Fruit fly (Drosophila melanogaster) whole organism, embryonic: ENCODE measurements around the gene CG12024.

Experiments used
- CG10543 ChIP-seq: fragments of 200-800 bp; sonication (Bioruptor generic); optimal IDR thresholded peaks from 3 replicates; lab custom pipeline; 2017; ENCODE audit warnings: missing biosample characterization, mild to moderate bottlenecking, missing genetic modification characterization, moderate library complexity
- CG11247 ChIP-seq: fragments of 200-800 bp; sonication (Bioruptor generic); IDR thresholded peaks from 2 replicates; pipeline ENCODE4 v1.3.6; 2022; ENCODE audit warnings: missing biosample characterization, missing genetic modification characterization
- CG13424 ChIP-seq: fragments of 200-800 bp; sonication (Bioruptor generic); optimal IDR thresholded peaks from 2 replicates; lab custom pipeline; 2019; ENCODE audit warnings: missing biosample characterization, mild to moderate bottlenecking, missing genetic modification characterization, moderate library complexity
- CG13624 ChIP-seq: fragments of 200-800 bp; sonication (Bioruptor generic); optimal IDR thresholded peaks from 2 replicates; lab custom pipeline; 2016; ENCODE audit warnings: missing biosample characterization, missing genetic modification characterization
- CG14860 ChIP-seq: fragments of 200-800 bp; sonication (Bioruptor generic); IDR thresholded peaks from 3 replicates; pipeline ENCODE4 v1.3.6; 2022; ENCODE audit warnings: missing biosample characterization, missing genetic modification characterization; ENCODE audit not compliant: partially characterized antibody
- CG1603 ChIP-seq: fragments of 200-800 bp; sonication (Bioruptor generic); optimal IDR thresholded peaks from 2 replicates; lab custom pipeline; 2019; ENCODE audit warnings: missing biosample characterization, mild to moderate bottlenecking, missing genetic modification characterization, moderate library complexity
- CG17361 ChIP-seq: fragments of 200-800 bp; sonication (Bioruptor generic); IDR thresholded peaks from 3 replicates; pipeline ENCODE4 v1.3.6; 2022; ENCODE audit warnings: missing biosample characterization, missing genetic modification characterization
- CG18262 ChIP-seq: fragments of 200-800 bp; optimal IDR thresholded peaks from 3 replicates; lab custom pipeline; 2019; ENCODE audit warnings: missing biosample characterization, mild to moderate bottlenecking, missing genetic modification characterization, moderate library complexity
- CG18619 ChIP-seq: fragments of 200-800 bp; sonication (Bioruptor generic); optimal IDR thresholded peaks from 3 replicates; lab custom pipeline; 2017; ENCODE audit warnings: missing biosample characterization, mild to moderate bottlenecking, missing genetic modification characterization
- CG32772 ChIP-seq: fragments of 200-800 bp; sonication (Bioruptor generic); IDR thresholded peaks from 2 replicates; pipeline ENCODE4 v1.3.6; 2022; ENCODE audit warnings: missing biosample characterization, missing genetic modification characterization
- CG3407 ChIP-seq: fragments of 200-800 bp; sonication (Bioruptor generic); optimal IDR thresholded peaks from 2 replicates; lab custom pipeline; 2018; ENCODE audit warnings: missing biosample characterization, mild to moderate bottlenecking, missing genetic modification characterization
- CG34224 ChIP-seq: fragments of 200-800 bp; sonication (Bioruptor generic); IDR thresholded peaks from 3 replicates; pipeline ENCODE4 v1.3.6; 2022; ENCODE audit warnings: missing biosample characterization, missing genetic modification characterization; ENCODE audit not compliant: partially characterized antibody
- CG42726 ChIP-seq: fragments of 200-800 bp; sonication (Bioruptor generic); IDR thresholded peaks from 2 replicates; pipeline ENCODE4 v1.3.6; 2022; ENCODE audit warnings: missing biosample characterization, missing genetic modification characterization; ENCODE audit not compliant: partially characterized antibody
- CG43689 ChIP-seq: fragments of 200-800 bp; sonication (Bioruptor generic); IDR thresholded peaks from 2 replicates; pipeline ENCODE4 v1.3.6; 2022; ENCODE audit warnings: missing biosample characterization, missing genetic modification characterization
- CG4854 ChIP-seq: fragments of 200-800 bp; sonication (Bioruptor generic); optimal IDR thresholded peaks from 2 replicates; lab custom pipeline; 2016; ENCODE audit warnings: missing biosample characterization, missing genetic modification characterization, inconsistent platforms
- CG7839 ChIP-seq: fragments of 200-800 bp; sonication (Bioruptor generic); optimal IDR thresholded peaks from 3 replicates; lab custom pipeline; 2018; ENCODE audit warnings: missing biosample characterization, mild to moderate bottlenecking, missing genetic modification characterization, moderate library complexity
- CG8089 ChIP-seq: fragments of 200-800 bp; sonication (Bioruptor generic); optimal IDR thresholded peaks from 3 replicates; lab custom pipeline; 2016; ENCODE audit warnings: missing biosample characterization, missing genetic modification characterization
- CG8281 ChIP-seq: fragments of 200-800 bp; sonication (Bioruptor generic); optimal IDR thresholded peaks from 2 replicates; lab custom pipeline; 2018; ENCODE audit warnings: missing biosample characterization, mild to moderate bottlenecking, missing genetic modification characterization, moderate library complexity
- CG8944 ChIP-seq: fragments of 200-800 bp; sonication (Bioruptor generic); optimal IDR thresholded peaks from 3 replicates; lab custom pipeline; 2016; ENCODE audit warnings: missing biosample characterization, missing genetic modification characterization
- CG9609 ChIP-seq: fragments of 200-800 bp; sonication (Bioruptor generic); optimal IDR thresholded peaks from 3 replicates; lab custom pipeline; 2016; ENCODE audit warnings: missing biosample characterization, missing genetic modification characterization
- Fer1 ChIP-seq: fragments of 200-800 bp; sonication (Bioruptor generic); optimal IDR thresholded peaks from 2 replicates; lab custom pipeline; 2017; ENCODE audit warnings: missing biosample characterization, mild to moderate bottlenecking, missing genetic modification characterization
- HLH3B ChIP-seq: fragments of 200-800 bp; sonication (Bioruptor generic); IDR thresholded peaks from 2 replicates; pipeline ENCODE4 v1.3.6; 2022; ENCODE audit warnings: missing biosample characterization, missing genetic modification characterization
- HLH4C ChIP-seq: fragments of 200-800 bp; sonication (Bioruptor generic); IDR thresholded peaks from 3 replicates; pipeline ENCODE4 v1.3.6; 2022; ENCODE audit warnings: missing biosample characterization, missing genetic modification characterization; ENCODE audit not compliant: partially characterized antibody
- Lim3 ChIP-seq: fragments of 200-800 bp; sonication (Bioruptor generic); IDR thresholded peaks from 2 replicates; pipeline ENCODE4 v1.3.6; 2022; ENCODE audit warnings: missing biosample characterization, missing genetic modification characterization
- Nf-YA ChIP-seq: fragments of 200-800 bp; sonication (Bioruptor generic); IDR thresholded peaks from 2 replicates; pipeline ENCODE4 v1.3.6; 2022; ENCODE audit warnings: missing biosample characterization, missing genetic modification characterization
- Sox100B ChIP-seq: fragments of 200-800 bp; sonication (Bioruptor generic); optimal IDR thresholded peaks from 3 replicates; lab custom pipeline; 2018; ENCODE audit warnings: missing biosample characterization, mild to moderate bottlenecking, missing genetic modification characterization
- Vsx1 ChIP-seq: fragments of 200-800 bp; sonication (Bioruptor generic); optimal IDR thresholded peaks from 2 replicates; lab custom pipeline; 2017; ENCODE audit warnings: missing biosample characterization, mild to moderate bottlenecking, missing genetic modification characterization, missing genetic modification reagents
- ac ChIP-seq: fragments of 200-800 bp; sonication (Bioruptor generic); optimal IDR thresholded peaks from 3 replicates; lab custom pipeline; 2017; ENCODE audit warnings: missing biosample characterization, mild to moderate bottlenecking, missing genetic modification characterization
- az2 ChIP-seq: fragments of 200-800 bp; sonication (Bioruptor generic); optimal IDR thresholded peaks from 3 replicates; lab custom pipeline; 2016; ENCODE audit warnings: missing biosample characterization, missing genetic modification characterization
- bigmax ChIP-seq: fragments of 200-800 bp; sonication (Bioruptor generic); optimal IDR thresholded peaks from 2 replicates; lab custom pipeline; 2018; ENCODE audit warnings: missing biosample characterization, mild to moderate bottlenecking, missing genetic modification characterization
- cato ChIP-seq: fragments of 200-800 bp; sonication (Bioruptor generic); optimal IDR thresholded peaks from 2 replicates; lab custom pipeline; 2016; ENCODE audit warnings: missing biosample characterization, missing genetic modification characterization, borderline replicate concordance
- corto ChIP-seq: fragments of 200-800 bp; sonication (Bioruptor generic); optimal IDR thresholded peaks from 2 replicates; lab custom pipeline; 2016; ENCODE audit warnings: missing biosample characterization, mild to moderate bottlenecking, missing genetic modification characterization, moderate library complexity
- crp ChIP-seq, 2 experiments: fragments of 200-800 bp; sonication (Bioruptor generic); optimal IDR thresholded peaks; 2 replicates in 1 of 2; 3 replicates in 1 of 2; lab custom pipeline; 2017; ENCODE audit warnings: missing biosample characterization in 2 of 2, missing genetic modification characterization in 2 of 2, mild to moderate bottlenecking in 1 of 2, moderate library complexity in 1 of 2
- eyg ChIP-seq: fragments of 200-800 bp; sonication (Bioruptor generic); optimal IDR thresholded peaks from 3 replicates; lab custom pipeline; 2016; ENCODE audit warnings: missing biosample characterization, missing genetic modification characterization
- fd96Cb ChIP-seq: fragments of 200-800 bp; sonication (Bioruptor generic); optimal IDR thresholded peaks from 2 replicates; lab custom pipeline; 2018; ENCODE audit warnings: missing biosample characterization, mild to moderate bottlenecking, missing genetic modification characterization, moderate library complexity
- gem ChIP-seq: fragments of 200-800 bp; sonication (Bioruptor generic); optimal IDR thresholded peaks from 2 replicates; lab custom pipeline; 2019; ENCODE audit warnings: missing biosample characterization, mild to moderate bottlenecking, missing genetic modification characterization, moderate library complexity
- gro ChIP-seq: fragments of 200-800 bp; sonication (Bioruptor generic); optimal IDR thresholded peaks from 2 replicates; lab custom pipeline; 2016; ENCODE audit warnings: missing biosample characterization, missing genetic modification characterization
- lab ChIP-seq: fragments of 200-800 bp; sonication (Bioruptor generic); optimal IDR thresholded peaks from 3 replicates; lab custom pipeline; 2017; ENCODE audit warnings: missing biosample characterization, missing genetic modification characterization, mild to moderate bottlenecking, moderate library complexity, missing genetic modification reagents
- nerfin-1 ChIP-seq: fragments of 200-800 bp; sonication (Bioruptor generic); optimal IDR thresholded peaks from 3 replicates; lab custom pipeline; 2019; ENCODE audit warnings: missing biosample characterization, mild to moderate bottlenecking, missing genetic modification characterization, moderate library complexity
- oc ChIP-seq: fragments of 200-800 bp; sonication (Bioruptor generic); optimal IDR thresholded peaks from 2 replicates; lab custom pipeline; 2018; ENCODE audit warnings: missing biosample characterization, mild to moderate bottlenecking, missing genetic modification characterization, moderate library complexity
- phol ChIP-seq: fragments of 200-800 bp; sonication (Bioruptor generic); optimal IDR thresholded peaks from 3 replicates; lab custom pipeline; 2018; ENCODE audit warnings: missing biosample characterization, mild to moderate bottlenecking, missing genetic modification characterization, moderate library complexity
- pum ChIP-seq: fragments of 200-800 bp; sonication (Bioruptor generic); optimal IDR thresholded peaks from 2 replicates; lab custom pipeline; 2016; ENCODE audit warnings: missing biosample characterization, missing genetic modification characterization
- ranshi ChIP-seq: fragments of 200-800 bp; sonication (Bioruptor generic); IDR thresholded peaks from 2 replicates; pipeline ENCODE4 v1.3.6; 2022; ENCODE audit warnings: missing biosample characterization, missing genetic modification characterization
- row ChIP-seq: fragments of 200-800 bp; sonication (Bioruptor generic); IDR thresholded peaks from 3 replicates; pipeline ENCODE4 v1.3.6; 2022; ENCODE audit warnings: missing biosample characterization, missing genetic modification characterization
- schlank ChIP-seq: fragments of 200-800 bp; sonication (Bioruptor generic); optimal IDR thresholded peaks from 2 replicates; lab custom pipeline; 2018; ENCODE audit warnings: missing biosample characterization, mild to moderate bottlenecking, missing genetic modification characterization
- scrt ChIP-seq: fragments of 200-800 bp; sonication (Bioruptor generic); optimal IDR thresholded peaks from 2 replicates; lab custom pipeline; 2018; ENCODE audit warnings: missing biosample characterization, mild to moderate bottlenecking, missing genetic modification characterization, moderate library complexity
- ssp ChIP-seq: fragments of 200-800 bp; sonication (Bioruptor generic); IDR thresholded peaks from 2 replicates; pipeline ENCODE4 v1.3.6; 2022; ENCODE audit warnings: missing biosample characterization, missing genetic modification characterization
- trem ChIP-seq: fragments of 200-800 bp; optimal IDR thresholded peaks from 3 replicates; lab custom pipeline; 2019; ENCODE audit warnings: missing biosample characterization, mild to moderate bottlenecking, missing genetic modification characterization, moderate library complexity
- tup ChIP-seq: fragments of 200-800 bp; sonication (Bioruptor generic); optimal IDR thresholded peaks from 2 replicates; lab custom pipeline; 2016; ENCODE audit warnings: missing biosample characterization, mild to moderate bottlenecking, missing genetic modification characterization, moderate library complexity

Gene CG12024

dm6 chr3L:1865121-1865727 is 8.3 kb downstream of the CG12024 start, which contains the start of the genes HBS1 and CG12025 (continued):
- TF ChIP-seq CG7839 (tag; lab: Kevin White, UChicago) (peak; percentile 61), phol (peak; percentile 80), CG32772 (GFP tag; lab: Robert Waterston, UW) (peak; percentile 40; the same call in 1 of the 2 replicates), CG4854 (GFP tag; lab: Kevin White, UChicago) (no peak), CG8281 (tag; lab: Kevin White, UChicago) (no peak), CG8944 (GFP tag; lab: Kevin White, UChicago) (peak; percentile 6), pum (GFP tag; lab: Kevin White, UChicago) (peak; percentile 75), CG3407 (GFP tag; lab: Kevin White, UChicago) (peak; percentile 29), scrt (no peak), ranshi (GFP tag; lab: Robert Waterston, UW) (peak; percentile 26; the same call in 1 of the 2 replicates), gro (GFP tag; lab: Kevin White, UChicago) (peak; percentile 15), gem (tag; lab: Kevin White, UChicago) (no peak), corto (GFP tag; lab: Kevin White, UChicago) (no peak), lab (GFP tag; lab: Kevin White, UChicago) (peak; percentile 51), fd96Cb (tag; lab: Kevin White, UChicago) (peak; percentile 45), az2 (GFP tag; lab: Kevin White, UChicago) (peak; percentile 24), eyg (no peak), Sox100B (no peak), CG43689 (GFP tag; lab: Robert Waterston, UW) (no peak), CG34224 (no peak), CG1603 (tag; lab: Kevin White, UChicago) (peak; percentile 82), HLH3B (GFP tag; lab: Robert Waterston, UW) (peak; percentile 27; the same call in 1 of the 2 replicates), CG14860 (GFP tag; lab: Robert Waterston, UW) (no peak), CG8089 (GFP tag; lab: Kevin White, UChicago) (peak; percentile 55), Nf-YA (no peak), CG13424 (tag; lab: Kevin White, UChicago) (peak; percentile 69), Vsx1 (GFP tag; lab: Kevin White, UChicago) (no peak), schlank (tag; lab: Kevin White, UChicago) (no peak), CG9609 (GFP tag; lab: Kevin White, UChicago) (peak; percentile 27), CG42726 (GFP tag; lab: Robert Waterston, UW) (no peak), CG11247 (GFP tag; lab: Robert Waterston, UW) (peak; percentile 49; the same call in 1 of the 2 replicates), crp (GFP tag; optimal IDR thresholded peaks at IDR 0.05; lab: Kevin White, UChicago) (peak in 1 of 2 experiments; percentile 24), HLH4C (no peak), CG18619 (GFP tag; lab: Kevin White, UChicago) (peak; percentile 44), bigmax (GFP tag; lab: Kevin White, UChicago) (no peak), CG10543 (GFP tag; lab: Kevin White, UChicago) (peak; percentile 6), cato (GFP tag; lab: Kevin White, UChicago) (no peak), trem (tag; lab: Kevin White, UChicago) (peak; percentile 74), oc (tag; lab: Kevin White, UChicago) (no peak), ac (GFP tag; lab: Kevin White, UChicago) (no peak), tup (GFP tag; lab: Kevin White, UChicago) (no peak), CG18262 (tag; lab: Kevin White, UChicago) (peak; percentile 45), row (GFP tag; lab: Robert Waterston, UW) (peak; percentile 95), Fer1 (GFP tag; lab: Kevin White, UChicago) (no peak), nerfin-1 (tag; lab: Kevin White, UChicago) (peak; percentile 50), ssp (GFP tag; lab: Robert Waterston, UW) (peak; percentile 96), CG17361 (GFP tag; lab: Robert Waterston, UW) (peak; percentile 73), Lim3 (GFP tag; lab: Robert Waterston, UW) (no peak), CG13624 (GFP tag; lab: Kevin White, UChicago) (peak; percentile 67)
